Worm (Caenorhabditis elegans): Measurements from ENCODE around the gene K11H12.10.

ce11 chrIV:627237-627636 is 48.6 kb upstream of the K11H12.10 start, which contains the start of gene nhr-76:
- TF ChIP-seq unc-62 (GFP tag; optimal IDR thresholded peaks at IDR 0.05) (no peak), nfya-1 (tag; optimal IDR thresholded peaks at IDR 0.05; ENCODE audit: insufficient read depth) (no peak), nhr-237 (tag; optimal IDR thresholded peaks at IDR 0.05) (no peak)
